Fruit fly (Drosophila melanogaster) Kc167 (cell line): ENCODE measurements around the gene Rlip.

Experiments used
- Myc ChIP-seq: fragments of >200 bp; optimal IDR thresholded peaks from 2 replicates; lab custom pipeline; 2017; ENCODE audit warnings: missing external identifiers
- Sin3A ChIP-seq: fragments of >200 bp; optimal IDR thresholded peaks from 2 replicates; lab custom pipeline; 2018; ENCODE audit warnings: missing external identifiers
- h ChIP-seq: fragments of >200 bp; optimal IDR thresholded peaks from 3 replicates; lab custom pipeline; 2018; ENCODE audit warnings: missing external identifiers
- insv ChIP-seq: fragments of >200 bp; optimal IDR thresholded peaks from 3 replicates; lab custom pipeline; 2018; ENCODE audit warnings: missing external identifiers
- psq ChIP-seq: fragments of >200 bp; optimal IDR thresholded peaks from 2 replicates; lab custom pipeline; 2017; ENCODE audit warnings: missing external identifiers
- ttk ChIP-seq: sonication (Bioruptor generic); optimal IDR thresholded peaks from 2 replicates; lab custom pipeline; 2017; ENCODE audit warnings: missing external identifiers

dm6 chr3R:21042399-21042798 is 24.9 kb downstream of the Rlip start, which contains the start of gene Dhc93AB:
- TF ChIP-seq insv (lab: Kevin White, UChicago): no peak
- no peak for TF ChIP-seq ttk (lab: Kevin White, UChicago)
- TF ChIP-seq Sin3A (lab: Kevin White, UChicago): no peak
- no peak for TF ChIP-seq Myc (lab: Kevin White, UChicago)
- no peak for TF ChIP-seq psq
- no peak for TF ChIP-seq h
